Fruit fly (Drosophila melanogaster): ENCODE measurements around the gene Clp.

The Clp gene

DNA sequence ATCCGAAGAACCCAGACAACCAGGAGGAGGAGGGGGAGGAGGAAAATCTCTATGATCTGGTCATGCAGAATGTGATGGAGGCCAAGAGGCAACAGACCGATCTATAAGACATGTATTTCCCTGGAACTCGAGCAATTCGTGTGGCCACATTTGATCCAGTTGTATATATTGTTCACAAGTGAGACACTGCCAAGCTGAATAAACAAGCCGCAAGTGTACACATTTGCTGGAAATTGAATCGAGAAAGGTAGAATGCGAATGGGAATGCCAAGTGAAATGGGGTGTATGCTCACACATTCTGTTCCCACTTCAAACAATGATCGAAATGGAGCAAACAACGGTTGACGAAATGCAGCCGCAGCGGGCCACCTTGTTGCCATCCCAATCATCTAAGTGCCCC lies 36.2 kb downstream of the Clp start (continued):
- TF ChIP-seq CG15696 (tag; optimal IDR thresholded peaks at IDR 0.05) (peak; percentile 39), Meics (GFP tag; optimal IDR thresholded peaks at IDR 0.05) (peak; percentile 21), oc (tag; optimal IDR thresholded peaks at IDR 0.05) (peak; percentile 22), ERR (GFP tag; optimal IDR thresholded peaks at IDR 0.05) (no peak), dysf (GFP tag; IDR thresholded peaks at IDR 0.05) (0 out of 3 replicates have a peak, but pooled peaks have one; percentile 10), CG17359 (tag; optimal IDR thresholded peaks at IDR 0.05) (peak; percentile 19), CG2199 (GFP tag; IDR thresholded peaks at IDR 0.05) (no peak), tin (GFP tag; optimal IDR thresholded peaks at IDR 0.05) (no peak), Asciz (GFP tag; optimal IDR thresholded peaks at IDR 0.05) (peak; percentile 47), Neu2 (GFP tag; optimal IDR thresholded peaks at IDR 0.05; ENCODE audit: borderline replicate concordance) (no peak), Lhr (GFP tag; optimal IDR thresholded peaks at IDR 0.05) (no peak), TFAM (GFP tag; optimal IDR thresholded peaks at IDR 0.05) (no peak), jigr1 (GFP tag; IDR thresholded peaks at IDR 0.05) (no peak), sqz (GFP tag; optimal IDR thresholded peaks at IDR 0.05) (no peak), chinmo (GFP tag; IDR thresholded peaks at IDR 0.05; ENCODE audit: partially characterized antibody) (no peak), zf30C (GFP tag; optimal IDR thresholded peaks at IDR 0.05) (no peak), CG9876 (GFP tag; optimal IDR thresholded peaks at IDR 0.05) (no peak), CG8089 (GFP tag; optimal IDR thresholded peaks at IDR 0.05) (no peak), Dp (GFP tag; optimal IDR thresholded peaks at IDR 0.05) (no peak), CG10209 (GFP tag; optimal IDR thresholded peaks at IDR 0.05) (peak; percentile 14), ara (GFP tag; IDR thresholded peaks at IDR 0.05) (peak; percentile 46; the same call in 1 of the 2 replicates), CG4730 (GFP tag; IDR thresholded peaks at IDR 0.05) (no peak), CG4424 (GFP tag; optimal IDR thresholded peaks at IDR 0.05) (no peak), klu (GFP tag; IDR thresholded peaks at IDR 0.05) (no peak), CG15601 (tag; optimal IDR thresholded peaks at IDR 0.05) (peak; percentile 49), CG11456 (GFP tag; IDR thresholded peaks at IDR 0.05) (0 out of 3 replicates have a peak, but pooled peaks have one; percentile 3), Rfx (GFP tag; IDR thresholded peaks at IDR 0.05) (peak; percentile 40; the same call in 1 of the 2 replicates), Side (GFP tag; optimal IDR thresholded peaks at IDR 0.05) (peak; percentile 16), CG2712 (tag; optimal IDR thresholded peaks at IDR 0.05) (no peak), eyg (GFP tag; optimal IDR thresholded peaks at IDR 0.05) (no peak), crol (GFP tag; IDR thresholded peaks at IDR 0.05) (0 out of 2 replicates have a peak, but pooled peaks have one; percentile 26), slou (GFP tag; optimal IDR thresholded peaks at IDR 0.05) (no peak), Ssrp (tag; optimal IDR thresholded peaks at IDR 0.05) (no peak), wek (GFP tag; optimal IDR thresholded peaks at IDR 0.05) (peak; percentile 25), tll (GFP tag; optimal IDR thresholded peaks at IDR 0.05) (no peak), E2f2 (GFP tag; IDR thresholded peaks at IDR 0.05) (0 out of 2 replicates have a peak, but pooled peaks have one; percentile 7), CG13296 (GFP tag; optimal IDR thresholded peaks at IDR 0.05) (peak; percentile 14), D (optimal IDR thresholded peaks at IDR 0.05) (no peak), D (GFP tag; optimal IDR thresholded peaks at IDR 0.05) (no peak), CG15073 (GFP tag; optimal IDR thresholded peaks at IDR 0.05) (no peak), ATbp (GFP tag; optimal IDR thresholded peaks at IDR 0.05) (peak; percentile 77), fd64A (GFP tag; optimal IDR thresholded peaks at IDR 0.05) (peak; percentile 60), knrl (GFP tag; IDR thresholded peaks at IDR 0.05; ENCODE audit: partially characterized antibody) (no peak), crc (GFP tag; optimal IDR thresholded peaks at IDR 0.05) (no peak), CG1024 (GFP tag; IDR thresholded peaks at IDR 0.05) (no peak), CG13894 (tag; optimal IDR thresholded peaks at IDR 0.05) (peak; percentile 5), sug (tag; optimal IDR thresholded peaks at IDR 0.05) (no peak), CG12236 (GFP tag; optimal IDR thresholded peaks at IDR 0.05) (no peak), CG3281 (GFP tag; optimal IDR thresholded peaks at IDR 0.05) (peak; percentile 29), Nf-YB (GFP tag; optimal IDR thresholded peaks at IDR 0.05) (no peak), aop (GFP tag; IDR thresholded peaks at IDR 0.05) (no peak)
